Fruit fly (Drosophila melanogaster) whole organism, prepupa: ENCODE data around the gene CG15047.

Experiments used
- CG10669 ChIP-seq: fragments of 200-800 bp; sonication (Bioruptor generic); optimal IDR thresholded peaks from 3 replicates; lab custom pipeline; 2018; ENCODE audit warnings: missing biosample characterization, mild to moderate bottlenecking, missing genetic modification characterization, moderate library complexity
- CG11294 ChIP-seq: fragments of 200-800 bp; sonication (Bioruptor generic); IDR thresholded peaks from 2 replicates; pipeline ENCODE4 v1.3.6; 2022; ENCODE audit warnings: missing biosample characterization, missing genetic modification characterization
- CG11902 ChIP-seq: fragments of 200-800 bp; sonication (Bioruptor generic); optimal IDR thresholded peaks from 3 replicates; lab custom pipeline; 2016; ENCODE audit warnings: missing biosample characterization, missing genetic modification characterization
- CG15336 ChIP-seq: fragments of 200-800 bp; sonication (Bioruptor generic); IDR thresholded peaks from 2 replicates; pipeline ENCODE4 v1.3.6; 2022; ENCODE audit warnings: missing biosample characterization, missing genetic modification characterization
- CG1621 ChIP-seq: fragments of 200-800 bp; sonication (Bioruptor generic); optimal IDR thresholded peaks from 3 replicates; lab custom pipeline; 2018; ENCODE audit warnings: missing biosample characterization, mild to moderate bottlenecking, missing genetic modification characterization
- CG16779 ChIP-seq: fragments of 200-800 bp; sonication (Bioruptor generic); optimal IDR thresholded peaks from 3 replicates; lab custom pipeline; 2017; ENCODE audit warnings: missing biosample characterization, mild to moderate bottlenecking, missing genetic modification characterization
- CG31627 ChIP-seq: fragments of 200-800 bp; sonication (Bioruptor generic); optimal IDR thresholded peaks from 3 replicates; lab custom pipeline; 2016; ENCODE audit warnings: missing biosample characterization, missing genetic modification characterization
- CG32006 ChIP-seq: fragments of 200-800 bp; sonication (Bioruptor generic); optimal IDR thresholded peaks from 3 replicates; lab custom pipeline; 2017; ENCODE audit warnings: missing biosample characterization, mild to moderate bottlenecking, missing genetic modification characterization
- CG4318 ChIP-seq: fragments of 200-800 bp; sonication (Bioruptor generic); optimal IDR thresholded peaks from 3 replicates; lab custom pipeline; 2017; ENCODE audit warnings: missing biosample characterization, mild to moderate bottlenecking, missing genetic modification characterization
- CG6163 ChIP-seq: fragments of 200-800 bp; sonication (Bioruptor generic); IDR thresholded peaks from 3 replicates; pipeline ENCODE4 v1.3.6; 2022; ENCODE audit warnings: missing biosample characterization, missing genetic modification characterization
- CG6276 ChIP-seq: fragments of 200-800 bp; sonication (Bioruptor generic); optimal IDR thresholded peaks from 2 replicates; lab custom pipeline; 2017; ENCODE audit warnings: missing biosample characterization, mild to moderate bottlenecking, missing genetic modification characterization
- CG6808 ChIP-seq: fragments of 200-800 bp; sonication (Bioruptor generic); optimal IDR thresholded peaks from 3 replicates; lab custom pipeline; 2017; ENCODE audit warnings: missing biosample characterization, missing genetic modification characterization, mild to moderate bottlenecking, moderate library complexity, missing genetic modification reagents
- CG7368 ChIP-seq: fragments of 200-800 bp; sonication (Bioruptor generic); optimal IDR thresholded peaks from 3 replicates; lab custom pipeline; 2016; ENCODE audit warnings: missing biosample characterization, missing genetic modification characterization
- CG8319 ChIP-seq: fragments of 200-800 bp; sonication (Bioruptor generic); optimal IDR thresholded peaks from 3 replicates; lab custom pipeline; 2016; ENCODE audit warnings: missing biosample characterization, missing genetic modification characterization
- Eip78C ChIP-seq: fragments of 200-800 bp; sonication (Bioruptor generic); peaks from one replicate; lab custom pipeline; 2016; ENCODE audit warnings: missing biosample characterization, missing genetic modification characterization
- Eip93F ChIP-seq: fragments of 200-800 bp; sonication (Bioruptor generic); optimal IDR thresholded peaks from 2 replicates; lab custom pipeline; 2016; ENCODE audit warnings: missing biosample characterization, mild to moderate bottlenecking, missing genetic modification characterization
- Ets21C ChIP-seq: fragments of 200-800 bp; sonication (Bioruptor generic); optimal IDR thresholded peaks from 3 replicates; lab custom pipeline; 2016; ENCODE audit warnings: missing biosample characterization, missing genetic modification characterization
- Ets96B ChIP-seq: fragments of 200-800 bp; optimal IDR thresholded peaks from 2 replicates; lab custom pipeline; 2019; ENCODE audit warnings: missing biosample characterization, mild to moderate bottlenecking, missing genetic modification characterization, moderate library complexity
- Hr39 ChIP-seq: fragments of 200-800 bp; sonication (Bioruptor generic); optimal IDR thresholded peaks from 2 replicates; lab custom pipeline; 2016; ENCODE audit warnings: missing biosample characterization, missing genetic modification characterization
- Hr4 ChIP-seq: fragments of 200-800 bp; sonication (Bioruptor generic); optimal IDR thresholded peaks from 3 replicates; lab custom pipeline; 2016; ENCODE audit warnings: missing biosample characterization, missing genetic modification characterization
- Met ChIP-seq: fragments of 200-800 bp; sonication (Bioruptor generic); optimal IDR thresholded peaks from 3 replicates; lab custom pipeline; 2016; ENCODE audit warnings: missing biosample characterization, missing genetic modification characterization
- Smox ChIP-seq: fragments of 200-800 bp; sonication (Bioruptor generic); optimal IDR thresholded peaks from 3 replicates; lab custom pipeline; 2016; ENCODE audit warnings: missing biosample characterization, missing genetic modification characterization
- Sox14 ChIP-seq: fragments of 200-800 bp; sonication (Bioruptor generic); optimal IDR thresholded peaks from 3 replicates; lab custom pipeline; 2016; ENCODE audit warnings: missing biosample characterization, missing genetic modification characterization
- Sox15 ChIP-seq: fragments of 200-800 bp; sonication (Bioruptor generic); optimal IDR thresholded peaks from 3 replicates; lab custom pipeline; 2016; ENCODE audit warnings: missing biosample characterization, missing genetic modification characterization
- achi ChIP-seq: fragments of 200-800 bp; sonication (Bioruptor generic); optimal IDR thresholded peaks from 3 replicates; lab custom pipeline; 2016; ENCODE audit warnings: missing biosample characterization, missing genetic modification characterization
- acj6 ChIP-seq: fragments of 200-800 bp; sonication (Bioruptor generic); optimal IDR thresholded peaks from 3 replicates; lab custom pipeline; 2016; ENCODE audit warnings: missing biosample characterization, missing genetic modification characterization
- cyc ChIP-seq: fragments of 200-800 bp; sonication (Bioruptor generic); optimal IDR thresholded peaks from 3 replicates; lab custom pipeline; 2016; ENCODE audit warnings: missing biosample characterization, missing genetic modification characterization
- dac ChIP-seq: fragments of 200-800 bp; sonication (Bioruptor generic); optimal IDR thresholded peaks from 2 replicates; lab custom pipeline; 2017; ENCODE audit warnings: missing biosample characterization, mild to moderate bottlenecking, missing genetic modification characterization
- dsx ChIP-seq: fragments of 200-800 bp; optimal IDR thresholded peaks from 3 replicates; lab custom pipeline; 2019; ENCODE audit warnings: missing biosample characterization, mild to moderate bottlenecking, missing genetic modification characterization, moderate library complexity; ENCODE audit not compliant: poor library complexity, severe bottlenecking
- eg ChIP-seq: fragments of 200-800 bp; sonication (Bioruptor generic); IDR thresholded peaks from 3 replicates; pipeline ENCODE4 v1.3.6; 2022; ENCODE audit warnings: missing biosample characterization, missing genetic modification characterization
- esn ChIP-seq: fragments of 200-800 bp; sonication (Bioruptor generic); optimal IDR thresholded peaks from 2 replicates; lab custom pipeline; 2016; ENCODE audit warnings: missing biosample characterization, mild to moderate bottlenecking, missing genetic modification characterization, moderate library complexity
- fkh ChIP-seq: fragments of 200-800 bp; sonication (Bioruptor generic); optimal IDR thresholded peaks from 3 replicates; lab custom pipeline; 2017; ENCODE audit warnings: missing biosample characterization, mild to moderate bottlenecking, missing genetic modification characterization, moderate library complexity
- lz ChIP-seq: fragments of 200-800 bp; sonication (Bioruptor generic); optimal IDR thresholded peaks from 3 replicates; lab custom pipeline; 2016; ENCODE audit warnings: missing biosample characterization, missing genetic modification characterization
- pdm3 ChIP-seq: fragments of 200-800 bp; sonication (Bioruptor generic); optimal IDR thresholded peaks from 3 replicates; lab custom pipeline; 2016; ENCODE audit warnings: missing biosample characterization, missing genetic modification characterization
- spab ChIP-seq: fragments of 200-800 bp; sonication (Bioruptor generic); optimal IDR thresholded peaks from 2 replicates; lab custom pipeline; 2017; ENCODE audit warnings: missing biosample characterization, mild to moderate bottlenecking, missing genetic modification characterization, missing genetic modification reagents
- ss ChIP-seq, 2 experiments: fragments of 200-800 bp; sonication (Bioruptor generic); optimal IDR thresholded peaks; 2 replicates in 1 of 2; 3 replicates in 1 of 2; lab custom pipeline; 2017 to 2018; ENCODE audit warnings: mild to moderate bottlenecking in 2 of 2, missing biosample characterization in 2 of 2, missing genetic modification characterization in 2 of 2, moderate library complexity in 1 of 2
- svp ChIP-seq: fragments of 200-800 bp; sonication (Bioruptor generic); peaks from one replicate; lab custom pipeline; 2016; ENCODE audit warnings: missing biosample characterization, missing genetic modification characterization
- topi ChIP-seq: fragments of 200-800 bp; sonication (Bioruptor generic); optimal IDR thresholded peaks from 3 replicates; lab custom pipeline; 2016; ENCODE audit warnings: missing biosample characterization, missing genetic modification characterization
- vri ChIP-seq: fragments of 200-800 bp; sonication (Bioruptor generic); optimal IDR thresholded peaks from 3 replicates; lab custom pipeline; 2016; ENCODE audit warnings: missing biosample characterization, mild to moderate bottlenecking, missing genetic modification characterization

The CG15047 gene

DNA sequence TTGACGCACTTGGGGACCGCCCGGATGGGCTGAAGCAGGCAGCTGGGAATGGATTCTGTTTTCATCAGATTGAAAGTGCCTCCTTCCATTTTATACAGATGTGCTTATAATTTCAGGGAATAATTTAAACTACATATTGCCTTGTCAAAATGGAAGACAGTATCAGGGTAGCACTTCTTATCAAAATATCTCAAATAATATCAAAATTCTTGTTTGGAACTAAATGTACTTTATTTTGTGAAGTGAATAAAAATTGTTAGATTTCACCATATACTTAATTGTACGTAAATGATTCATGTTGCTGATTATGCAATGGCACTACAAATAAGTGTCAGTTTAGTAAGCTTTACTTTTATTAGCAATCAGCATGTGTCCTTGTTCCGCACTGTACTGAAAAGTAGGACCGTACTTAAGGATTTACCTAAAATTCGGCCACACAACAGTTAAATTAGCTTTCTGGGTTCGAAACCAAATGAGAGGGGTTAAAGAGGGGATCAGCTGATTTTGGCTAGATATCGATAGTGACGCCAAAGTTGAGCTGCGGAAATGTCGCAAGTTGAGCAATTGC lies at the start of gene CG15047, which contains the start of gene CG15042:
CG15047 (plus strand) TSS at position 518 of the 568 bp plus-strand sequence.
CG15042 (minus strand) TSS at position 101 of the 568 bp plus-strand sequence.
- TF ChIP-seq vri (GFP tag; lab: Kevin White, UChicago) (no peak), dsx (GFP tag; lab: Kevin White, UChicago) (no peak), CG11294 (GFP tag; lab: Robert Waterston, UW) (no peak), CG31627 (GFP tag; lab: Kevin White, UChicago) (no peak), CG11902 (no peak), spab (no peak), Sox14 (GFP tag; lab: Kevin White, UChicago) (no peak), Hr4 (GFP tag; lab: Kevin White, UChicago) (no peak), CG7368 (GFP tag; lab: Kevin White, UChicago) (no peak), acj6 (GFP tag; lab: Kevin White, UChicago) (no peak), ss (GFP tag; optimal IDR thresholded peaks at IDR 0.05; lab: Kevin White, UChicago) (no peak), topi (GFP tag; lab: Kevin White, UChicago) (no peak)

DNA sequence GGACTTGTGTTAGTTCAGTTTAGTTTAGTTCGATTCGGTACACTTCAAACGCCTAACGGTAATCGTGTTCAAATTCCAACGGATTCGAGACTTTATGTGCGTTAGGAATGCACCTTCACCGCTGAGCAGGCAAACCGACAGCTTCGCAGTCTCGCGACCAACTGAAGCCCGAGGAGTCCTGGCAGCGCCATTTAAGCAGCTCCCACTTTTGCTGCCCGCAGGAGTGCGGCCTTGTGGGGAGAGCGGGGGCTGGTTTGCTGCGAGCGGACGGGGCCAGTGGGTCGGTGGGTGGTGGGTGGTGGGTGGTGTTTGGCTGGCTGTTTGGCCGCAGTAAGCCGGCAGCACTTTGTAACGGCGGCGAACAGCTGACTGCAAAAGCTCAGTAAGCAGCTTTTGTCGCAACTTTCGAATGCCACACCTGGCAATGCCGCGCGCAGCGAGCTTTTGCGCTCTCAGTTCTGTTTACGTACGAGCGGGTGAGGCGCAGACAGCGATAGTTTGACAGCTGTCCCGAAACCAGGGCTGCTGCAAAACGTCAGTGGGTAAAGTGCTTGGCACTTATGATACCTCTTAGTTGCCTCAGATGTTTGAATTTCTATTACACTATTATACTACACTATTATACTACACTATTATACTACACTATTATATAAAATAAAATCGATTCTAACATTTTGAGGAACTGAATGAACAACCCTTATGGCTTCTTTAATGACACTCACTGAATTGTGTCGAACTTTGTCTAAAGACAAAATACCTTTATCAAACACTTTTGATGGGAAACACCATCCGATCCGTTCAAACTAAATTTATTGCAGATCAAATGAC lies 49.0 kb upstream of the CG15047 start, which contains the start of gene CG32547:
CG32547 (minus strand) TSS at position 181 of the 828 bp plus-strand sequence.
- TF ChIP-seq eg (GFP tag; lab: Robert Waterston, UW) (peak; percentile 15; the same call in 2 of the 3 replicates), Ets96B (tag; lab: Kevin White, UChicago) (peak; percentile 2), fkh (GFP tag; lab: Kevin White, UChicago) (peak; percentile 89), CG4318 (GFP tag; lab: Kevin White, UChicago) (no peak), CG11902 (no peak), CG6808 (peak; percentile 12), CG6276 (GFP tag; lab: Kevin White, UChicago) (no peak), dac (GFP tag; lab: Kevin White, UChicago) (no peak), Eip93F (no peak), svp (GFP tag; lab: Kevin White, UChicago) (peak; percentile 36), cyc (GFP tag; lab: Kevin White, UChicago) (no peak), Hr4 (GFP tag; lab: Kevin White, UChicago) (peak; percentile 33), achi (GFP tag; lab: Kevin White, UChicago) (peak; percentile 91), Hr39 (GFP tag; lab: Kevin White, UChicago) (peak; percentile 3), Eip78C (peak; percentile 74), pdm3 (no peak), Met (GFP tag; lab: Kevin White, UChicago) (peak; percentile 43), esn (GFP tag; lab: Kevin White, UChicago) (peak; percentile 14), acj6 (GFP tag; lab: Kevin White, UChicago) (no peak), CG10669 (GFP tag; lab: Kevin White, UChicago) (peak; percentile 21), CG32006 (GFP tag; lab: Kevin White, UChicago) (peak; percentile 23), CG6163 (GFP tag; lab: Robert Waterston, UW) (peak; percentile 34; the same call in 1 of the 3 replicates), CG15336 (GFP tag; lab: Robert Waterston, UW) (no peak)
- TF ChIP-seq, all 60 proteins: peak for 14

DNA sequence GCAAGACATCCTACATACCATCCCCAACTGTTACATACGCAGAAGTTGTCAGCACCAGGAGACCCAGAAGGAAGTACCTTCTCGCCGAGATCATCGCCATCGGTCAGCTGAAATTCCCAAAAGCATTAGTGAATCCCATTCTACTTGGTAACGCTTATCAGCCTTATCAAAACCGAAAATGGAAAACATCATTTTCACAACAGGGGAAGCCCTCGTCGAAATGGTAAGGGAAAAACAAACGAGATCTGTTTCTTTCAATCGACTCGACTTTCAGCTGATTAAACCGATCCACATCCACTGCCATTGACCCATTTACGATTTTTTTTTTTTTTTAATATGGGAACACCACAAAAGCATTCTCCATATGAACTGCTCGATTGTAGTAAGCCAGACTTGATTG lies 45.9 kb upstream of the CG15047 start:
- TF ChIP-seq CG32006 (GFP tag; lab: Kevin White, UChicago) (no peak), Eip78C (no peak), CG10669 (GFP tag; lab: Kevin White, UChicago) (no peak), esn (GFP tag; lab: Kevin White, UChicago) (no peak), CG4318 (GFP tag; lab: Kevin White, UChicago) (no peak), Ets21C (no peak), CG11902 (no peak), CG1621 (tag; lab: Kevin White, UChicago) (no peak), Hr39 (GFP tag; lab: Kevin White, UChicago) (no peak), Sox15 (GFP tag; lab: Kevin White, UChicago) (no peak), eg (GFP tag; lab: Robert Waterston, UW) (no peak), Smox (no peak), achi (GFP tag; lab: Kevin White, UChicago) (no peak), CG16779 (tag; lab: Kevin White, UChicago) (no peak), CG15336 (GFP tag; lab: Robert Waterston, UW) (no peak), Met (GFP tag; lab: Kevin White, UChicago) (no peak), CG8319 (GFP tag; lab: Kevin White, UChicago) (no peak), lz (GFP tag; lab: Kevin White, UChicago) (no peak)
